Worm (Caenorhabditis elegans) whole organism, young adult: Measurements from ENCODE around the gene F13A2.9.
A peak's percentile ranks its signal among the peaks of the same experiment; 100 is the strongest.

Source experiments
- C06A6.2 ChIP-seq: fragments of 200-800 bp; sonication (Bioruptor generic); conservative IDR thresholded peaks from 2 replicates; pipeline ENCODE4 v1.3.6; 2022; ENCODE audit warnings: missing genetic modification characterization, missing compliant biosample characterization
- C17E4.6 ChIP-seq: fragments of 200-800 bp; sonication (Bioruptor generic); IDR thresholded peaks from 2 replicates; pipeline ENCODE4 v1.3.6; 2022; ENCODE audit warnings: missing genetic modification reagents, missing genetic modification characterization, missing compliant biosample characterization
- D2030.7 ChIP-seq: fragments of 200-800 bp; sonication (Bioruptor generic); IDR thresholded peaks from 2 replicates; pipeline ENCODE4 v1.3.6; 2022; ENCODE audit warnings: missing genetic modification reagents, missing genetic modification characterization, missing compliant biosample characterization
- F23B12.7 ChIP-seq: sonication (generic microtip); optimal IDR thresholded peaks from 2 replicates; lab custom pipeline; 2017; ENCODE audit warnings: missing genetic modification characterization, mild to moderate bottlenecking, missing compliant biosample characterization, antibody characterized with exemption, moderate library complexity; ENCODE audit not compliant: insufficient read depth
- F33H1.4 ChIP-seq: fragments of 200-800 bp; sonication (Bioruptor generic); IDR thresholded peaks from 2 replicates; pipeline ENCODE4 v1.3.6; 2022; ENCODE audit warnings: missing genetic modification reagents, missing genetic modification characterization, missing compliant biosample characterization
- K12H6.12 ChIP-seq: fragments of 200-800 bp; sonication (Bioruptor generic); optimal IDR thresholded peaks from 2 replicates; lab custom pipeline; 2018; ENCODE audit warnings: mild to moderate bottlenecking, missing genetic modification characterization, missing compliant biosample characterization
- Y53F4B.3 ChIP-seq: fragments of 200-800 bp; sonication (Bioruptor generic); IDR thresholded peaks from 2 replicates; pipeline ENCODE4 v1.3.6; 2022; ENCODE audit warnings: missing genetic modification reagents, missing genetic modification characterization, missing compliant biosample characterization
- Y79H2A.3 ChIP-seq: fragments of 200-800 bp; sonication (Bioruptor generic); conservative IDR thresholded peaks from 2 replicates; pipeline ENCODE4 v1.3.6; 2022; ENCODE audit warnings: missing genetic modification reagents, missing genetic modification characterization, missing compliant biosample characterization
- ama-1 ChIP-seq, 3 experiments: fragments of 150-350 bp in 1 of 3; sonication (generic microtip) in 2 of 3; optimal IDR thresholded peaks; 2 replicates each; lab custom pipeline; 2014 to 2018; ENCODE audit warnings: missing biosample characterization in 2 of 3, missing genetic modification characterization in 2 of 3, missing genetic modification reagents in 2 of 3
- atf-7 ChIP-seq: sonication (generic microtip); optimal IDR thresholded peaks from 2 replicates; lab custom pipeline; 2017; ENCODE audit warnings: mild to moderate bottlenecking, missing genetic modification characterization, missing compliant biosample characterization
- athp-1 ChIP-seq: sonication (generic microtip); optimal IDR thresholded peaks from 2 replicates; lab custom pipeline; 2017; ENCODE audit warnings: mild to moderate bottlenecking, missing genetic modification characterization, missing compliant biosample characterization
- attf-3 ChIP-seq: fragments of 200-800 bp; sonication (Bioruptor generic); conservative IDR thresholded peaks from 2 replicates; pipeline ENCODE4 v1.3.6; 2022; ENCODE audit warnings: missing genetic modification reagents, missing genetic modification characterization, missing compliant biosample characterization
- attf-6 ChIP-seq: fragments of 200-800 bp; sonication (Bioruptor generic); IDR thresholded peaks from 2 replicates; pipeline ENCODE4 v1.3.6; 2022; ENCODE audit warnings: missing genetic modification reagents, missing genetic modification characterization, missing compliant biosample characterization
- bed-1 ChIP-seq: fragments of 200-800 bp; sonication (Bioruptor generic); IDR thresholded peaks from 2 replicates; pipeline ENCODE4 v1.3.6; 2022; ENCODE audit warnings: missing genetic modification reagents, missing genetic modification characterization, missing compliant biosample characterization
- cebp-1 ChIP-seq, 2 experiments: fragments of 200-800 bp in 1 of 2; sonication (Bioruptor generic) in 1 of 2; sonication (generic microtip) in 1 of 2; IDR thresholded peaks in 1 of 2; optimal IDR thresholded peaks in 1 of 2; 2 replicates each; pipeline versions ENCODE4 v1.3.6 to Lab custom; 2017 to 2022; ENCODE audit warnings: missing compliant biosample characterization in 2 of 2, missing genetic modification characterization in 2 of 2, mild to moderate bottlenecking in 1 of 2, missing genetic modification reagents in 1 of 2, moderate library complexity in 1 of 2
- ceh-91 ChIP-seq: fragments of 200-800 bp; sonication (Bioruptor generic); IDR thresholded peaks from 2 replicates; pipeline ENCODE4 v1.3.6; 2022; ENCODE audit warnings: missing genetic modification reagents, missing genetic modification characterization, missing compliant biosample characterization
- chd-7 ChIP-seq: sonication (generic microtip); optimal IDR thresholded peaks from 2 replicates; lab custom pipeline; 2016; ENCODE audit warnings: mild to moderate bottlenecking, missing genetic modification characterization, moderate library complexity, missing compliant biosample characterization
- dox-1 ChIP-seq: fragments of 200-800 bp; sonication (Bioruptor generic); IDR thresholded peaks from 2 replicates; pipeline ENCODE4 v1.3.6; 2022; ENCODE audit warnings: missing genetic modification reagents, missing genetic modification characterization, missing compliant biosample characterization
- dpl-1 ChIP-seq: fragments of 150-350 bp; optimal IDR thresholded peaks from 2 replicates; lab custom pipeline; 2014; ENCODE audit warnings: missing biosample characterization, missing genetic modification reagents, missing genetic modification characterization
- efl-1 ChIP-seq: fragments of 150-350 bp; optimal IDR thresholded peaks from 2 replicates; lab custom pipeline; 2014; ENCODE audit warnings: missing biosample characterization, missing genetic modification reagents, missing genetic modification characterization
- egl-44 ChIP-seq: fragments of 200-800 bp; sonication (Bioruptor generic); IDR thresholded peaks from 2 replicates; pipeline ENCODE4 v1.3.6; 2022; ENCODE audit warnings: missing genetic modification reagents, missing genetic modification characterization, missing compliant biosample characterization
- egrh-3 ChIP-seq: fragments of 200-800 bp; sonication (Bioruptor generic); IDR thresholded peaks from 2 replicates; pipeline ENCODE4 v1.3.6; 2022; ENCODE audit warnings: missing genetic modification reagents, missing genetic modification characterization, missing compliant biosample characterization
- him-1 ChIP-seq: sonication (generic microtip); optimal IDR thresholded peaks from 2 replicates; lab custom pipeline; 2016; ENCODE audit warnings: missing genotype, missing genetic modification reagents, missing genetic modification characterization, missing compliant biosample characterization
- hmg-1.2 ChIP-seq: fragments of 200-800 bp; sonication (Bioruptor generic); IDR thresholded peaks from 2 replicates; pipeline ENCODE4 v1.3.6; 2022; ENCODE audit warnings: missing genetic modification reagents, missing genetic modification characterization, missing compliant biosample characterization
- let-607 ChIP-seq, 2 experiments: fragments of 200-800 bp in 1 of 2; sonication (Bioruptor generic) in 1 of 2; sonication (generic microtip) in 1 of 2; optimal IDR thresholded peaks; 2 replicates each; lab custom pipeline; 2016 to 2018; ENCODE audit warnings: mild to moderate bottlenecking in 2 of 2, missing compliant biosample characterization in 2 of 2, missing genetic modification characterization in 2 of 2, moderate library complexity in 2 of 2, missing genotype in 1 of 2
- lin-35 ChIP-seq, 3 experiments: fragments of 150-350 bp in 2 of 3; sonication (generic microtip) in 1 of 3; optimal IDR thresholded peaks; 2 replicates each; lab custom pipeline; 2014 to 2018; ENCODE audit warnings: missing biosample characterization in 3 of 3, missing genetic modification characterization in 3 of 3, missing genetic modification reagents in 3 of 3
- lin-54 ChIP-seq: fragments of 200-800 bp; sonication (Bioruptor generic); optimal IDR thresholded peaks from 2 replicates; lab custom pipeline; 2018; ENCODE audit warnings: mild to moderate bottlenecking, missing genetic modification characterization, missing compliant biosample characterization
- lir-1 ChIP-seq: fragments of 200-800 bp; sonication (Bioruptor generic); conservative IDR thresholded peaks from 2 replicates; pipeline ENCODE4 v1.3.6; 2022; ENCODE audit warnings: missing genetic modification reagents, missing genetic modification characterization, missing compliant biosample characterization
- lsl-1 ChIP-seq: fragments of 200-800 bp; sonication (Bioruptor generic); optimal IDR thresholded peaks from 2 replicates; lab custom pipeline; 2018; ENCODE audit warnings: mild to moderate bottlenecking, missing genetic modification characterization, moderate library complexity, missing compliant biosample characterization
- madf-6 ChIP-seq: fragments of 200-800 bp; sonication (Bioruptor generic); IDR thresholded peaks from 2 replicates; pipeline ENCODE4 v1.3.6; 2022; ENCODE audit warnings: missing genetic modification reagents, missing genetic modification characterization, missing compliant biosample characterization
- madf-8 ChIP-seq: fragments of 200-800 bp; sonication (Bioruptor generic); conservative IDR thresholded peaks from 2 replicates; pipeline ENCODE4 v1.3.6; 2022; ENCODE audit warnings: missing genetic modification reagents, missing genetic modification characterization, missing compliant biosample characterization
- mcd-1 ChIP-seq: fragments of 200-800 bp; sonication (Bioruptor generic); IDR thresholded peaks from 2 replicates; pipeline ENCODE4 v1.3.6; 2022; ENCODE audit warnings: missing genetic modification reagents, missing genetic modification characterization, missing compliant biosample characterization
- nfyb-1 ChIP-seq: fragments of 200-800 bp; sonication (Bioruptor generic); IDR thresholded peaks from 2 replicates; pipeline ENCODE4 v1.3.6; 2022; ENCODE audit warnings: missing genetic modification reagents, missing genetic modification characterization, missing compliant biosample characterization
- nhr-80 ChIP-seq: sonication (generic microtip); optimal IDR thresholded peaks from 2 replicates; lab custom pipeline; 2016; ENCODE audit warnings: missing genetic modification characterization, missing compliant biosample characterization
- rec-8 ChIP-seq, 2 experiments: sonication (generic microtip); optimal IDR thresholded peaks; 2 replicates each; lab custom pipeline; 2016; ENCODE audit warnings: mild to moderate bottlenecking in 2 of 2, missing genetic modification characterization in 2 of 2, missing genetic modification reagents in 2 of 2, missing genotype in 2 of 2, missing biosample characterization in 1 of 2, missing compliant biosample characterization in 1 of 2, moderate library complexity in 1 of 2
- rpc-1 ChIP-seq, 2 experiments: fragments of 150-350 bp in 1 of 2; sonication (generic microtip) in 1 of 2; optimal IDR thresholded peaks; 2 replicates each; lab custom pipeline; 2014 to 2018; ENCODE audit warnings: missing biosample characterization in 1 of 2, missing genetic modification characterization in 1 of 2, missing genetic modification reagents in 1 of 2, missing genotype in 1 of 2
- sdz-38 ChIP-seq: sonication (generic microtip); optimal IDR thresholded peaks from 2 replicates; lab custom pipeline; 2016; ENCODE audit warnings: missing genotype, missing genetic modification characterization, missing compliant biosample characterization
- snpc-1.3 ChIP-seq: sonication (generic microtip); optimal IDR thresholded peaks from 2 replicates; lab custom pipeline; 2017; ENCODE audit warnings: missing genetic modification characterization, mild to moderate bottlenecking, missing compliant biosample characterization, antibody characterized with exemption, moderate library complexity, missing genotype, missing genetic modification reagents; ENCODE audit not compliant: insufficient read depth
- snpc-3.4 ChIP-seq: sonication (generic microtip); optimal IDR thresholded peaks from 2 replicates; lab custom pipeline; 2017; ENCODE audit warnings: missing genetic modification characterization, mild to moderate bottlenecking, missing compliant biosample characterization, antibody characterized with exemption, moderate library complexity, missing genotype, missing genetic modification reagents
- tbx-9 ChIP-seq: sonication (generic microtip); optimal IDR thresholded peaks from 2 replicates; lab custom pipeline; 2016; ENCODE audit warnings: borderline replicate concordance, missing genetic modification characterization, inconsistent platforms, missing compliant biosample characterization
- tlf-1 ChIP-seq: fragments of 200-800 bp; sonication (Bioruptor generic); optimal IDR thresholded peaks from 2 replicates; lab custom pipeline; 2018; ENCODE audit warnings: mild to moderate bottlenecking, missing genetic modification characterization, missing compliant biosample characterization
- xnd-1 ChIP-seq: sonication (generic microtip); optimal IDR thresholded peaks from 2 replicates; lab custom pipeline; 2016; ENCODE audit warnings: missing genotype, missing genetic modification reagents, missing genetic modification characterization, missing compliant biosample characterization

Gene F13A2.9

DNA sequence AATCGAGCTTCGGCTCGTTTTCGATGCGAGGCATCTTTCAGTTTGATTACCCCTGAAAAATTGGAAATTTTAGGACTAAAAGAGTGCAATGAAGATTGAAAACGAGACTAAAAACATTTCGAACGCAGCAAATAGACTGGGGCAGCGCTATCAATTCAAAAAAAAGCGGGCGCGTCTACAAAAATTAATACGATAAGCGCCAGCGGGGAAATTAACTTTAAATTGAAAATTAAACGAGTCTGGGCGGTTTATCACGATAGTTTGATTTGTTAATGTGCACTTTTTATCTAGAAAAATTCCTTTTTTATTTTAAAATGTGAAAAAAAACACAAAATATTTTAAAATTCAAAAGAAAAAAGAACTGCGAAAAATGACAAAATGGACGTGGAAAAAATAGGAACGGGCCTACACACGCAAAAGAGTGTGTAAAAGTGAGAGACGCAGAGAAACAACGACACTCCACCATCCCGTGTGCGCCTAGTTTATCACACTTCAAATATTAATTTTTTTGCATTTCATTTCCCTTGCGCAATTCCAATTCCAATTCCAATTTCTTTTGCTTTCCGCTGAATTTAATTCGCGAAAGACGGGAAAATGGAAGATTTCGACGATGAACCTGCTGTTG is 15.9 kb downstream of the F13A2.9 start, which contains the start of the genes gmpr-1 and fipp-1:
Gene gmpr-1, minus strand, starts transcription at position 75 of the 625 bp plus-strand sequence.
Gene fipp-1, plus strand, starts transcription at position 499 of the 625 bp plus-strand sequence.
- TF ChIP-seq efl-1 (peak; percentile 85), ama-1 (optimal IDR thresholded peaks at IDR 0.05; lab: Kevin White, UChicago) (no peak), ama-1 (GFP tag; optimal IDR thresholded peaks at IDR 0.05; lab: Kevin White, UChicago) (no peak), lin-54 (GFP tag; lab: Kevin White, UChicago) (peak; percentile 32), let-607 (tag; optimal IDR thresholded peaks at IDR 0.05; lab: Kevin White, UChicago) (no peak), rpc-1 (optimal IDR thresholded peaks at IDR 0.05; lab: Kevin White, UChicago) (no peak), rpc-1 (tag; optimal IDR thresholded peaks at IDR 0.05; lab: Kevin White, UChicago) (no peak), lir-1 (GFP tag; lab: Robert Waterston, UW) (no peak), attf-3 (GFP tag; lab: Robert Waterston, UW) (peak; percentile 97), F33H1.4 (GFP tag; lab: Robert Waterston, UW) (peak; percentile 46), athp-1 (peak; percentile 10), attf-6 (GFP tag; lab: Robert Waterston, UW) (no peak), K12H6.12 (tag; lab: Kevin White, UChicago) (no peak), nhr-80 (tag; lab: Kevin White, UChicago) (peak; percentile 47), atf-7 (tag; lab: Kevin White, UChicago) (no peak), snpc-1.3 (tag; lab: Kevin White, UChicago) (no peak), lsl-1 (GFP tag; lab: Kevin White, UChicago) (peak; percentile 63), snpc-3.4 (tag; lab: Kevin White, UChicago) (peak; percentile 17), Y79H2A.3 (GFP tag; lab: Robert Waterston, UW) (no peak), xnd-1 (peak; percentile 74), F23B12.7 (peak; percentile 10), cebp-1 (GFP tag; IDR thresholded peaks at IDR 0.05; lab: Robert Waterston, UW) (no peak), cebp-1 (tag; optimal IDR thresholded peaks at IDR 0.05; lab: Kevin White, UChicago) (peak; percentile 16), hmg-1.2 (GFP tag; lab: Robert Waterston, UW) (peak; percentile 99), mcd-1 (GFP tag; lab: Robert Waterston, UW) (peak; percentile 53; the same call in 1 of the 2 replicates), egl-44 (GFP tag; lab: Robert Waterston, UW) (no peak), Y53F4B.3 (GFP tag; lab: Robert Waterston, UW) (no peak), nfyb-1 (GFP tag; lab: Robert Waterston, UW) (no peak), madf-6 (GFP tag; lab: Robert Waterston, UW) (peak; percentile 89), dox-1 (GFP tag; lab: Robert Waterston, UW) (0 out of 2 replicates have a peak, but pooled peaks have one; percentile 42), lin-35 (GFP tag; optimal IDR thresholded peaks at IDR 0.05; lab: Kevin White, UChicago) (peak in 1 of 3 experiments; percentile 55), tlf-1 (GFP tag; lab: Kevin White, UChicago) (peak; percentile 36), rec-8 (tag; optimal IDR thresholded peaks at IDR 0.05; lab: Kevin White, UChicago) (no peak), egrh-3 (no peak), madf-8 (GFP tag; lab: Robert Waterston, UW) (peak; percentile 85), D2030.7 (GFP tag; lab: Robert Waterston, UW) (peak; percentile 58; the same call in 1 of the 2 replicates), sdz-38 (tag; lab: Kevin White, UChicago) (no peak), bed-1 (GFP tag; lab: Robert Waterston, UW) (no peak), C17E4.6 (GFP tag; lab: Robert Waterston, UW) (no peak), chd-7 (tag; lab: Kevin White, UChicago) (no peak), tbx-9 (no peak), C06A6.2 (GFP tag; lab: Robert Waterston, UW) (no peak), ceh-91 (GFP tag; lab: Robert Waterston, UW) (peak; percentile 60; the same call in 1 of the 2 replicates), him-1 (tag; lab: Kevin White, UChicago) (no peak), dpl-1 (GFP tag; lab: Kevin White, UChicago) (peak; percentile 58)
